Worm (Caenorhabditis elegans) whole organism, early embryonic: ENCODE measurements around the gene bath-37.

ENCODE experiments used
- F13C5.2 ChIP-seq: sonication (generic microtip); optimal IDR thresholded peaks from 2 replicates; lab custom pipeline; 2017; ENCODE audit warnings: mild to moderate bottlenecking, missing genetic modification characterization, inconsistent platforms, missing compliant biosample characterization
- ama-1 ChIP-seq: fragments of 150-350 bp; optimal IDR thresholded peaks from 2 replicates; lab custom pipeline; 2014
- tbx-37 ChIP-seq: fragments of 200-800 bp; sonication (Bioruptor generic); conservative IDR thresholded peaks from 2 replicates; pipeline ENCODE4 v1.3.6; 2022; ENCODE audit warnings: missing genetic modification reagents, missing genetic modification characterization, missing compliant biosample characterization

ce11 chrIV:12084587-12084986, 15.9 kb downstream of the bath-37 start:
- TF ChIP-seq tbx-37 (no peak), F13C5.2 (no peak), ama-1 (peak; percentile 5)
